Worm (Caenorhabditis elegans) whole organism, L4/young adult: ENCODE results near the gene Y66A7A.4.

Source experiments
- W03F9.2 ChIP-seq: fragments of 150-350 bp; optimal IDR thresholded peaks from 2 replicates; lab custom pipeline; 2014; ENCODE audit warnings: missing biosample characterization, missing genetic modification characterization
- dao-5 ChIP-seq: sonication (generic microtip); optimal IDR thresholded peaks from 2 replicates; lab custom pipeline; 2016; ENCODE audit warnings: missing genotype, missing genetic modification characterization, moderate library complexity, missing compliant biosample characterization
- him-1 ChIP-seq: sonication (generic microtip); optimal IDR thresholded peaks from 2 replicates; lab custom pipeline; 2016; ENCODE audit warnings: missing genotype, missing genetic modification reagents, missing genetic modification characterization, missing compliant biosample characterization

Y66A7A.4 gene

DNA sequence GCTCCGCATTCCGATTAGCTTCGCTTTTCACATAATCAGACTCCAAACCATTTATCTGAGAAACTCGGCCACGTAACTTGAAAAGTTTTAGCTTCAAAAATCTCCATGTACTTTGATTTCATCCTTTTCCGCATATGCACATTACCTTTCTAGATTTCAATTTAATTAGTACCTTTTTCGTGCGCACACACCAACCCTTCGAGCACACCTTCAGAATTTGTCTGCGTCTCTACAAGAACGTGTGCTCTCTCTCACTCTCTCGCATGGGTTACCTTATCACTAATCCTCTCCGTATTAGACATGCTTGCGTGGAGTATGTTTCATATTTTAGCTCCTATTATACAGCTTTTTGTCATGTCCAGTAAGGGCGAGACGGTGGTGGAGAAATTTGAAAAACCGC, 2.8 kb upstream of the Y66A7A.4 start, which contains the start of gene Y66D12A.30:
Gene Y66D12A.30, plus strand, starts transcription at position 301 of the 400 bp plus-strand sequence.
- TF ChIP-seq W03F9.2 (tag; lab: Kevin White, UChicago), result no peak
- TF ChIP-seq him-1 (tag; lab: Kevin White, UChicago), result no peak
- no peak for TF ChIP-seq dao-5 (tag; lab: Kevin White, UChicago)

DNA sequence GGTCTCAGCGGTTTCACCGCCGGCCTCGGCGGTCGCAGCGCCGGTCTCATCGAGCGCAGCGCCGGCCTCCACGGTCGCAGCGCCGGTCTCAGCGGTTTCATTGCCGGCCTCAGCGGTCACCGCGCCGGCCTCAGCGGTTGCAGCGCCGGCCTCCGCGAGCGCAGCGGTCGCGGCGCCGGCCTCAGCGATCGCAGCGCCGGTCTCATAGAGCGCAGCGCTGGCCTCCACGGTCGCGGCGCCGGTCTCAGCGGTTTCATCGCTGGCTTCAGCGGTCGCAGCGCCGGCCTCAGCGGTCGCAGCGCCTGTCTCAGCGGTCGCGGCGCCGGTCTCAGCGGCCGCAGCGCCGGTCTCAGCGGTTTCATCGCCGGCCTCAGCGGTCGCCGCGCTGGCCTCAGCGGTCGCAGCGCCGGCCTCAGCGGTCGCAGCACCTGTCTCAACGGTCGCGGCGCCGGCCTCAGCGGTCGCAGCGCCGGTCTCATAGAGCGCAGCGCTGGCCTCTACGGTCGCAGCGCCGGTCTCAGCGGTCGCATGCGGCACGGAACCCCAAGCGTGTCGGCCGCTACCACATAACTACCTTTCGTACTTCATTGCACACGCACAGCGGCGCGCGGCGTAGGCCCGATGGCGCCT, 674 bp upstream of the Y66A7A.4 start:
- TF ChIP-seq W03F9.2 (tag; lab: Kevin White, UChicago) (no peak), him-1 (tag; lab: Kevin White, UChicago) (no peak), dao-5 (tag; lab: Kevin White, UChicago) (no peak)

DNA sequence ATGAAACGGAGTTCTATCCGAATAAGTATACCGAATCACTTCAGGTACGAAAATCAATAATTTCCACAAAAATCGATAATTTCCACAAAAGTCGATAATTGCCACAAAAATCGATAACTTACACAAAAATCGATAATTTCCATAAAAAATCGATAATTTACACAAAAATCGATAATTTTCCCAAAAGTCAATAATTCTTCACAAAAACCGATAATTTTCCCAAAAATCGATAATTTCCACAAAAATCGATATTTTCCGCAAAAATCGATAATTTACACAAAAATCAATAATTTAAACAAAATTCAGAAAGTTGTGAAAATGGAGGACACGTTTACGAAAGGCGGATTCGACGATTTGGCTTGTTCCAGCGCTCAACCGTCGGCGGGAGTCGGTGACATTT, 2.5 kb downstream of the Y66A7A.4 start:
- TF ChIP-seq dao-5 (tag; lab: Kevin White, UChicago) (no peak), him-1 (tag; lab: Kevin White, UChicago) (no peak), W03F9.2 (tag; lab: Kevin White, UChicago) (no peak)

DNA sequence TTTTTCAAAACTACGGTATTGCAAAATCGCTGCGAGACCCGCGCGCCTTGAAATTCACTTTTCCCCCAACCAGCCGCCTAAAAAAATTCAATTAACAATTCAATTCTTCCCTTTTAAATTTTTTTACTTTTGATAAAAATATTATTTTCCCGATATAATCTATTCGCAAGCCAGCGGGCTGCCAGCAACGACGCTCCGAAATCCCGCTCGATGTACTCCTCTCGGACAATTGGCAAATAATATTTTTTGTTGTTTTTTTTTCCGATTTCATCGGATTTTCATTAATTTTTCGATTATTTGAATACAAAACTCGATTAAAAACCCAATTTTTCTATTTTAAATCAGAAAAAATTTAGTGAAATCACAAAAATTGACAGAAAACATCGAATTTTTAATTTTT, 3.4 kb downstream of the Y66A7A.4 start:
- TF ChIP-seq dao-5 (tag; lab: Kevin White, UChicago), result no peak
- no peak for TF ChIP-seq W03F9.2 (tag; lab: Kevin White, UChicago)
- no peak for TF ChIP-seq him-1 (tag; lab: Kevin White, UChicago)

DNA sequence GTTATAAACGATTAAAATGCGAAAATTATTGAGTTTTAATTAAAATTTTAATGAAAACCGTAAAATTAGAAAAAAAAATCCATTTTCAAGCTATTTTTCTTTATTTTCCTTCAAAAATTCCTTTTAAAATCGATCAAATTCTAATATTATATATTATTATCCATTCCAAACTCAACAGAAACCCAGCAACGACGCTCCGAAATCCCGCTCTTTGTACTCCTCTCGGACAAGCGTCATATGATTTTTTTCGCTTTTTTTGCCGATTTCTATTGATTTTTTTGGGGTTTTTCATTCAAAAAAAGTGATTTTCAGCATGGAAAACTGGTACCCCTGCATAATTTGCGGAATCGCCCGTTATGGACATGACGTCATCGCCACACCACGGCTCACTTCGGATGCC, 4.0 kb downstream of the Y66A7A.4 start, which contains the start of gene ceh-91:
Gene ceh-91, plus strand, starts transcription at position 301 of the 400 bp plus-strand sequence.
- no peak for TF ChIP-seq dao-5 (tag; lab: Kevin White, UChicago)
- TF ChIP-seq W03F9.2 (tag; lab: Kevin White, UChicago), result no peak
- no peak for TF ChIP-seq him-1 (tag; lab: Kevin White, UChicago)

DNA sequence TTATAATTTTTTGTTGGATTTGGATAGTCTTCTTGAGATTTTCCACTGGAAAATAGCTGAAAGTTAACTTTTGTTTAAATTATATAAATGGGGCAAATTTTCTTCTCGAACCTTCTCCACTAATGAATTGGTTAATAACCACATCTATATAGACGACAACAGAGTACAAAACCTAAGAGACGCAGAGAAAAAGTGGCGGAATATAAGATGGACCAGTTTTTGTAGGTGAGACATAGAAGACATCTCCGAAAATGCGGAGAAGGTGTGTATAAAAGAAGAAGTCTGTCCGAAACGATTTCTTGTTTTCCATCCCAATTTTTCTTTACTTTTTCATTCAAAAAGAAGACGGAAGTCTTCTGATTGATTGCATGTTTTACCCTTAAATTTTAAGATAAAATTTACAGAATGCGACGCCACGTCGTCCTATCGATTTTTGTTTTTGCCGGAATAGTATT, 12.5 kb downstream of the Y66A7A.4 start, which contains the start of gene gly-8:
Gene gly-8, plus strand, starts transcription at position 405 of the 455 bp plus-strand sequence.
- no peak for TF ChIP-seq him-1 (tag; lab: Kevin White, UChicago)
- no peak for TF ChIP-seq W03F9.2 (tag; lab: Kevin White, UChicago)
- TF ChIP-seq dao-5 (tag; lab: Kevin White, UChicago), result no peak

DNA sequence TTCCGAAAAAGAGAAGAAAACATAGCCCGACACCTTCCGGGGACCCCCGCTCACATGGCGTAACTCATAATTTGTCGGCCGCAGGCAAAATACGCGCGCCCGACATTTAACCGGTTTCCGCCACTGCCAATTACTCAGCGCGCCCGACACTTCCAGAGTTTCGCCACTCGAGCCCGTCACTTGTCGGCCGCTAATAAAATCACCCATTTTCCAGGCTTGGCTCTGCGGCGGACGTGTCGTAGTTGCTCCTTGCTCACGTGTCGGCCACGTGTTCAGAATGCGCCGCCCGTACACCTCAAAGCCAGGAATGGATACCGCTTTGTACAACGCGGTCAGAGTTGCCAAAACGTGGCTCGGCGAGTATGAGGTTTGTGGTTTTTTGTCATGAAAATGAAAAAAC, 15.2 kb downstream of the Y66A7A.4 start:
- no peak for TF ChIP-seq him-1 (tag; lab: Kevin White, UChicago)
- TF ChIP-seq dao-5 (tag; lab: Kevin White, UChicago), result no peak

DNA sequence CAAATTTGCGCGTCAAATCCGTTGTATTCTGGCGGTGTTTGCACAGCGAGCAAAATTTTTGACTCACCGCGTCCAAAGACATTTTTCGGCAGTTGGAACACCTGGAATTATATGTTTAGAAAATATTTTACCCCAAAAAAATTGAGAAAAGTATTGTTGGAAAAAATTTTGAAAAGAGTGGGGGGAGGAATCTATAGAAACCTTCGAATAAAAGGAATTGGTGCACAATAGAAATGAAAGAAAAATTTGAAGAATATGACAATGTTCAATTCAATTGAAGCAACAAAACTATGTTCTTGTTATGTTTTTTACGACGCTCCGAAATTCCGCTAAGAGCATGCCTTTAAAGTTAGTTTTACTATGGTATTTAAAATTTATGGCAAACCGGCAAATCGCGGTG, 16.9 kb downstream of the Y66A7A.4 start, which contains the start of gene Y66A7A.7:
Gene Y66A7A.7, minus strand, starts transcription at position 101 of the 400 bp plus-strand sequence.
- TF ChIP-seq W03F9.2 (tag; lab: Kevin White, UChicago) (no peak), him-1 (tag; lab: Kevin White, UChicago) (no peak), dao-5 (tag; lab: Kevin White, UChicago) (no peak)

DNA sequence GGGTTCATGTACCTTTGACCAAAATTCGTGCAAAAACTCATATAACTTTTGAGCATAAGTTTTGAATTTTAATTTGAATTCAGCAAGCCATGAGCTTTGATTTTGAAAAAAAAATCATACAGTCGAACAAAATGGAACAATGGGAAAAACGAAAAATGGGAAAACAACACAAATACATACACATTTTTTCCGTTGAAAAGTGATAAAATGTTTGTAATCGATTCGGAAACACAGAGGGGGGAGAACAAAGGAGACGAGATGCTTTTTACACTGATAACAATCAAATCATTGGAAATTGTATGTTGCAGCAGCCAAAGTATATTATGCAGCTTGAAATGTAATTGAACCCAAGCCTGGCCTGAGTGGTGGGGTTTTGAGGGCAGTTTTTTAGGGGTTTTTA, 18.7 kb downstream of the Y66A7A.4 start:
- no peak for TF ChIP-seq dao-5 (tag; lab: Kevin White, UChicago)
- TF ChIP-seq W03F9.2 (tag; lab: Kevin White, UChicago), result no peak
- no peak for TF ChIP-seq him-1 (tag; lab: Kevin White, UChicago)

DNA sequence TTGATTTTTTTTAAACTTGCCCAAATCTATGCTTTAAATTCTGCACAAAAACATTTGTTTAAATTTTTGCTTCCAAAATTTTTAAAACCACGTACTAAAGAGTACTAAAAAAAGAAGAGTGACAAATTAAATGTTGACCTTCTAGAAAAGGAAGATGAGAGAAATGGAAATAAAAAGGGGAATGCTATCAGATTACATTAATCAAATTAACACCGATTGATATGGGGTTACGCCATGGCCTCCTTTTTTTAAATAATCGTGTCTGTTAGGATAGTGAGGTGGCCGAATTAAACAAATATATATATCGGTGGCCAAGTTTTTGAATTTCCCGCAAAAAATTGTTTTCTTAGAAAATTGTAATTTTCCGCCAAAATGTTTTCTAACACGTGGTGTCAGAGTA, 20.0 kb downstream of the Y66A7A.4 start:
- TF ChIP-seq him-1 (tag; lab: Kevin White, UChicago) (no peak), W03F9.2 (tag; lab: Kevin White, UChicago) (no peak)

DNA sequence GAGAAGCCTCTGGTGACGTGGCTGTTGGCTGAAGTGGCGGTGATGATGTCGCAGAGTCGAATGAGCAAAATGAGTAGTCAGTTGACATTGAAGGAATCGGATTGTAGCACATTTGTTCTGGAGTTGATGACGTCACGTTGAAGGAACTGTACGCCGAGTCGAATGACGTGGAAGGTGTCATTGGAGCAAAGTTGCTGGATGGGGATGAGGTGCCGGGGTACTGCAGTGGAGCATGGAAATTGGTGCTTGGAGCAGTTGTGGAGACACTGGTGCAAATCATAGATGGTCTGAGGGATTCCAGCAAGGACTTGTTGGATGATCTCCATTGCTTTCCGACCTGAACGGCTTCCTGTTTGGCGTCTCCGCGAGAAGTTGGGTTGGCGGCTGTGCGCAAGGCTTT, 21.0 kb downstream of the Y66A7A.4 start:
- TF ChIP-seq him-1 (tag; lab: Kevin White, UChicago) (no peak), W03F9.2 (tag; lab: Kevin White, UChicago) (no peak), dao-5 (tag; lab: Kevin White, UChicago) (no peak)

DNA sequence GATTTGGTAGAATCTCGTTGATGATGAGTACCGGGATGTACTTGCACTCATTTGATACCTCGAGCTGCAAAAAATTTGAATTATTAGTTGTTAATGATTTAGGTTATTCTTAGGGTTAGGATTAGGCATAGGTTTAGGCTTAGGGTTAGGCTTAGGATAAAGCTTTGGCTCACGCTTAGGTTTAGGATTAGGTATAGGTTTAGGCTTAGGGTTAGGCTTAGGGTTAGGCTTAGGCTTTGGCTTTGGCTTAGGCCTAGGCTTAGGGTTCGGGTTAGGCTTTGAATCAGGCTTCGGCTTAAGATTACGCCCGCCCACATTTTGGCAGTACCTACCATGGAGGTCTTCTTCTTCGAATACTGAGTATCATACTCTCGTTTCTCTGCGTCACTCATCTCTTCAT, 22.6 kb downstream of the Y66A7A.4 start:
- TF ChIP-seq W03F9.2 (tag; lab: Kevin White, UChicago), result no peak
- TF ChIP-seq dao-5 (tag; lab: Kevin White, UChicago), result no peak
- TF ChIP-seq him-1 (tag; lab: Kevin White, UChicago), result no peak

DNA sequence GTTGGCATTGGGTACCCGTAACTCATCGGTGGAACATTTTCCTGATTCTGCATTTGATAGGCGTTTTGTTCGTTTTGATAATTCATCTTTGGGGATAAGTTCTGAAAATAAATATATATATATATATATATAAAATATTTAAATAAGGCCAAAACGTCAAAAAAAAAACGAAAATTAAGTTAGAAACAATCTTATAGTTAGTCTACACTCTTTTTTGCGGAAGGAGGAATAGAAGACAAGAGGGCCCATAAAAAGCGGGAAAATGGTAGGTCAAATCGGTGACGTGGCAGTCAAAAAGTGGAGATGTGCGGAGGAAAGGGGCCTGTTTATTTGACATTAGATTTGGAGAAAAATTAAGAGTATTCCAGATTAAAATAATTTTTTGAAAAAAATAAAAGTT, 24.3 kb downstream of the Y66A7A.4 start, which contains the start of gene tbx-33:
Gene tbx-33, minus strand, starts transcription at position 101 of the 400 bp plus-strand sequence.
- no peak for TF ChIP-seq him-1 (tag; lab: Kevin White, UChicago)
- TF ChIP-seq W03F9.2 (tag; lab: Kevin White, UChicago), result no peak
- no peak for TF ChIP-seq dao-5 (tag; lab: Kevin White, UChicago)

DNA sequence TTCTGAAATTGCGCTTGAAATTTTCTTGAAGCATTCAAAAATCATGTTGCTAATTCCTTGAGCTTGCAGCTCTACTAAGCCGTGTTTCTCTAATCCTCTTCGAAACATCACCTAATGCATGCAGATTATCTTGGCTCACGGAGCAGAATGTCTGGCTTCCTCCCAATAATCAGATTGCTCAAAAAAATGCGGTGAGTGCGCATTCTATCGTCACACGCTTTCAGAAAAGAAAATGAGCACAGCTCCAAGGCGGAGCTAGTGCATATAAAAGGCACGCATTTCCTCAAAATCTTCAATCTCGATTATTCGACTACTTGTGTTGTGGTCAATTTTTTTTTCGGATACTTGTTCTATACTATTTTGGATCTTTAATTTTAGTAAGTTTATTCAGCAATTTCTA, 28.9 kb downstream of the Y66A7A.4 start:
- no peak for TF ChIP-seq him-1 (tag; lab: Kevin White, UChicago)
- no peak for TF ChIP-seq dao-5 (tag; lab: Kevin White, UChicago)
- no peak for TF ChIP-seq W03F9.2 (tag; lab: Kevin White, UChicago)
